Worm (Caenorhabditis elegans): ENCODE data around the gene ZC395.5.

Gene ZC395.5

DNA sequence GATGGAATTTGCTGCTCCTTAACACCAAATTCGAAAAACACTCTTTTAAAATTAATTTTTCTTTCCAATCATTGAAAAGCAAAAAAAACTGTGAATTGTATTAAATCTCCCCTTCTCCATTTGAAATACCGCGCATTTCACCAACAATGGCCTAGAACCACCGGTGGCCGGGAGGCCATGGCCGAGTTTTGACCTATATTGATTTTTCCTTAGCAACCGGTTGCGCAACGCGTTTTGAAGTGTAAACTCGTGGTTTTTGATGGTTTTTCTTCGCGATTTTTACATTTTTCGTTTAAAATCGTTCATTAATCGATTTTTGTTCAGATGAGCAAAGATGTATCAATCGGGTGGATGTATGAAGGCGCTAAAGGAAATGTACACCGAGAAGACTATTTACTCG, 40.6 kb downstream of the ZC395.5 start, which contains the start of gene mog-3:
TSS of gene mog-3 (plus strand) at position 319 of the 400 bp plus-strand sequence.
- TF ChIP-seq nhr-76 (tag; optimal IDR thresholded peaks at IDR 0.05) = no peak
- TF ChIP-seq pha-4 (tag; optimal IDR thresholded peaks at IDR 0.05) = peak; percentile 25
- TF ChIP-seq drap-1 (GFP tag; optimal IDR thresholded peaks at IDR 0.05) = no peak
- TF ChIP-seq mep-1 (tag; optimal IDR thresholded peaks at IDR 0.05) = peak; percentile 73
- peak; percentile 58 for TF ChIP-seq ces-1 (GFP tag; optimal IDR thresholded peaks at IDR 0.05)
- no peak for TF ChIP-seq ceh-43 (GFP tag; optimal IDR thresholded peaks at IDR 0.05)
- TF ChIP-seq blmp-1 (tag; optimal IDR thresholded peaks at IDR 0.05) = no peak
- TF ChIP-seq sem-2 (GFP tag; optimal IDR thresholded peaks at IDR 0.05) = no peak
- no peak for TF ChIP-seq mab-5 (tag; optimal IDR thresholded peaks at IDR 0.05)
- TF ChIP-seq tbx-8 (GFP tag; optimal IDR thresholded peaks at IDR 0.05) = no peak
- TF ChIP-seq lsy-2 (tag; optimal IDR thresholded peaks at IDR 0.05) = peak; percentile 58
- TF ChIP-seq nhr-12 (tag; optimal IDR thresholded peaks at IDR 0.05) = no peak
- TF ChIP-seq nhr-2 (tag; optimal IDR thresholded peaks at IDR 0.05) = peak; percentile 79
- TF ChIP-seq ztf-11 (tag; optimal IDR thresholded peaks at IDR 0.05) = no peak
- peak; percentile 12 for TF ChIP-seq ham-2 (GFP tag; optimal IDR thresholded peaks at IDR 0.05)
- no peak for TF ChIP-seq unc-39 (tag; optimal IDR thresholded peaks at IDR 0.05)
- TF ChIP-seq M03D4.4 (tag; optimal IDR thresholded peaks at IDR 0.05) = no peak
- TF ChIP-seq elt-1 (tag; optimal IDR thresholded peaks at IDR 0.05; ENCODE audit: borderline replicate concordance, insufficient read depth) = no peak
- peak; percentile 29 for TF ChIP-seq lin-13 (tag; optimal IDR thresholded peaks at IDR 0.05)
- TF ChIP-seq elt-3 (tag; optimal IDR thresholded peaks at IDR 0.05) = no peak
- TF ChIP-seq bed-3 (GFP tag; optimal IDR thresholded peaks at IDR 0.05) = no peak
- TF ChIP-seq nhr-28 (tag; optimal IDR thresholded peaks at IDR 0.05) = no peak
- no peak for TF ChIP-seq ceh-83 (GFP tag; optimal IDR thresholded peaks at IDR 0.05)
- TF ChIP-seq snpc-4 (tag; optimal IDR thresholded peaks at IDR 0.05) = no peak
- TF ChIP-seq unc-120 (tag; optimal IDR thresholded peaks at IDR 0.05; ENCODE audit: poor library complexity, severe bottlenecking) = peak; percentile 34
- TF ChIP-seq ceh-39 (tag; optimal IDR thresholded peaks at IDR 0.05) = peak; percentile 40
- TF ChIP-seq sptf-1 (tag; optimal IDR thresholded peaks at IDR 0.05) = peak; percentile 56
- TF ChIP-seq hlh-1 (tag; optimal IDR thresholded peaks at IDR 0.05) = peak; percentile 27
- TF ChIP-seq lin-32 (GFP tag; optimal IDR thresholded peaks at IDR 0.05) = peak; percentile 6
- peak; percentile 87 for TF ChIP-seq zip-8 (tag; optimal IDR thresholded peaks at IDR 0.05)
- no peak for TF ChIP-seq mls-2 (tag; optimal IDR thresholded peaks at IDR 0.05)
- no peak for TF ChIP-seq unc-62 (GFP tag; optimal IDR thresholded peaks at IDR 0.05)
- no peak for TF ChIP-seq flh-1 (GFP tag; optimal IDR thresholded peaks at IDR 0.05)
- no peak for TF ChIP-seq nhr-237 (tag; optimal IDR thresholded peaks at IDR 0.05)
- TF ChIP-seq cnd-1 (tag; optimal IDR thresholded peaks at IDR 0.05) = peak; percentile 30

- TF ChIP-seq hlh-1 (tag; optimal IDR thresholded peaks at IDR 0.05) (no peak), mls-2 (tag; optimal IDR thresholded peaks at IDR 0.05) (no peak), ham-2 (GFP tag; optimal IDR thresholded peaks at IDR 0.05) (no peak), nhr-2 (tag; optimal IDR thresholded peaks at IDR 0.05) (no peak), unc-120 (tag; optimal IDR thresholded peaks at IDR 0.05; ENCODE audit: poor library complexity, severe bottlenecking) (no peak), lsy-2 (tag; optimal IDR thresholded peaks at IDR 0.05) (no peak), ceh-83 (GFP tag; optimal IDR thresholded peaks at IDR 0.05) (no peak), flh-1 (GFP tag; optimal IDR thresholded peaks at IDR 0.05) (no peak), nhr-76 (tag; optimal IDR thresholded peaks at IDR 0.05) (no peak), drap-1 (GFP tag; optimal IDR thresholded peaks at IDR 0.05) (no peak), sptf-1 (tag; optimal IDR thresholded peaks at IDR 0.05) (no peak), M03D4.4 (tag; optimal IDR thresholded peaks at IDR 0.05) (no peak), ceh-39 (tag; optimal IDR thresholded peaks at IDR 0.05) (no peak), snpc-4 (tag; optimal IDR thresholded peaks at IDR 0.05) (no peak), nhr-28 (tag; optimal IDR thresholded peaks at IDR 0.05) (no peak), lin-32 (GFP tag; optimal IDR thresholded peaks at IDR 0.05) (no peak), blmp-1 (tag; optimal IDR thresholded peaks at IDR 0.05) (no peak), ztf-11 (tag; optimal IDR thresholded peaks at IDR 0.05) (no peak), lin-13 (tag; optimal IDR thresholded peaks at IDR 0.05) (no peak), unc-62 (GFP tag; optimal IDR thresholded peaks at IDR 0.05) (no peak)
Observed at ce11 chrIII:5310403-5310802, 42.8 kb downstream of the ZC395.5 start.

DNA sequence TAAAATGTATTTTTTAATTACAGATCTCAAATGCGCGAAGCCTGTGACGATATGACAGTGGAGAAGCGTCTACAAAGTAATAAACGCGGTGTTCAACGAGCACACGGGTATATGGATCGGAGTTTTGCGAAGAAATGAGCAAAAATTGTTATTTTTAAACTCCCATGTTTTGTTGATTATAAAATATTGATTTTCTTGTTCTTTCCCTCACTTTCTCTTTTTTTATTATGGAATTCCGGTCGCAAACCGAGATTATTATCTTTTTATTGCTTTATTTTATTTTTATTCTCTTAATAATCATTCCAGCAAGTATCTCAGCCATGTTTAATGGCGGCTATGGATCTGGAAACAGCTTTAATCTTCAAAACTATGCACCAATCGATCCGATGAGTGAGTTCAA, 43.3 kb downstream of the ZC395.5 start, which contains the start of gene pqe-1:
TSS of gene pqe-1 (plus strand) at position 301 of the 400 bp plus-strand sequence.
- no peak for TF ChIP-seq nhr-28 (tag; optimal IDR thresholded peaks at IDR 0.05)
- no peak for TF ChIP-seq lsy-2 (tag; optimal IDR thresholded peaks at IDR 0.05)
- no peak for TF ChIP-seq bed-3 (GFP tag; optimal IDR thresholded peaks at IDR 0.05)
- TF ChIP-seq M03D4.4 (tag; optimal IDR thresholded peaks at IDR 0.05) = no peak
- TF ChIP-seq sptf-1 (tag; optimal IDR thresholded peaks at IDR 0.05) = no peak
- no peak for TF ChIP-seq elt-1 (tag; optimal IDR thresholded peaks at IDR 0.05; ENCODE audit: borderline replicate concordance, insufficient read depth)
- no peak for TF ChIP-seq nhr-76 (tag; optimal IDR thresholded peaks at IDR 0.05)
- TF ChIP-seq lin-13 (tag; optimal IDR thresholded peaks at IDR 0.05) = no peak
- no peak for TF ChIP-seq pha-4 (tag; optimal IDR thresholded peaks at IDR 0.05)
- TF ChIP-seq ceh-39 (tag; optimal IDR thresholded peaks at IDR 0.05) = no peak
- no peak for TF ChIP-seq drap-1 (GFP tag; optimal IDR thresholded peaks at IDR 0.05)
- no peak for TF ChIP-seq ces-1 (GFP tag; optimal IDR thresholded peaks at IDR 0.05)
- TF ChIP-seq ztf-11 (tag; optimal IDR thresholded peaks at IDR 0.05) = no peak
